Fruit fly (Drosophila melanogaster): Measurements from ENCODE around the gene CG32801.
A peak's percentile ranks its signal among the peaks of the same experiment; 100 is the strongest.

The CG32801 gene

dm6 chrX:1903077-1903476, at the start of gene CG32801:
Gene CG32801 (minus strand): TSS chrX:1903177.
- no peak for TF ChIP-seq Sox15 (GFP tag; optimal IDR thresholded peaks at IDR 0.05)
- TF ChIP-seq CG10631 (GFP tag; optimal IDR thresholded peaks at IDR 0.05) = no peak
- no peak for TF ChIP-seq CG15336 (GFP tag; IDR thresholded peaks at IDR 0.05)
- no peak for TF ChIP-seq fd59A (GFP tag; optimal IDR thresholded peaks at IDR 0.05)
- no peak for TF ChIP-seq Sox102F (GFP tag; optimal IDR thresholded peaks at IDR 0.05)
- TF ChIP-seq CG3919 (GFP tag; optimal IDR thresholded peaks at IDR 0.05) = no peak
- no peak for TF ChIP-seq Smox (GFP tag; optimal IDR thresholded peaks at IDR 0.05)
- no peak for TF ChIP-seq lz (GFP tag; optimal IDR thresholded peaks at IDR 0.05)
- no peak for TF ChIP-seq ss (GFP tag; optimal IDR thresholded peaks at IDR 0.05)
- TF ChIP-seq esn (GFP tag; optimal IDR thresholded peaks at IDR 0.05) = no peak
- no peak for TF ChIP-seq CG6854 (GFP tag; optimal IDR thresholded peaks at IDR 0.05)
- no peak for TF ChIP-seq OdsH (GFP tag; optimal IDR thresholded peaks at IDR 0.05)
- no peak for TF ChIP-seq CG6163 (GFP tag; IDR thresholded peaks at IDR 0.05)
- TF ChIP-seq salr (GFP tag; optimal IDR thresholded peaks at IDR 0.05) = no peak
- TF ChIP-seq Gug (GFP tag; IDR thresholded peaks at IDR 0.05) = no peak
- TF ChIP-seq CG8319 (GFP tag; optimal IDR thresholded peaks at IDR 0.05) = no peak
- TF ChIP-seq svp (GFP tag) = no peak
- no peak for TF ChIP-seq CG6792 (GFP tag; optimal IDR thresholded peaks at IDR 0.05)
- no peak for TF ChIP-seq fd85E (GFP tag; optimal IDR thresholded peaks at IDR 0.05)

DNA sequence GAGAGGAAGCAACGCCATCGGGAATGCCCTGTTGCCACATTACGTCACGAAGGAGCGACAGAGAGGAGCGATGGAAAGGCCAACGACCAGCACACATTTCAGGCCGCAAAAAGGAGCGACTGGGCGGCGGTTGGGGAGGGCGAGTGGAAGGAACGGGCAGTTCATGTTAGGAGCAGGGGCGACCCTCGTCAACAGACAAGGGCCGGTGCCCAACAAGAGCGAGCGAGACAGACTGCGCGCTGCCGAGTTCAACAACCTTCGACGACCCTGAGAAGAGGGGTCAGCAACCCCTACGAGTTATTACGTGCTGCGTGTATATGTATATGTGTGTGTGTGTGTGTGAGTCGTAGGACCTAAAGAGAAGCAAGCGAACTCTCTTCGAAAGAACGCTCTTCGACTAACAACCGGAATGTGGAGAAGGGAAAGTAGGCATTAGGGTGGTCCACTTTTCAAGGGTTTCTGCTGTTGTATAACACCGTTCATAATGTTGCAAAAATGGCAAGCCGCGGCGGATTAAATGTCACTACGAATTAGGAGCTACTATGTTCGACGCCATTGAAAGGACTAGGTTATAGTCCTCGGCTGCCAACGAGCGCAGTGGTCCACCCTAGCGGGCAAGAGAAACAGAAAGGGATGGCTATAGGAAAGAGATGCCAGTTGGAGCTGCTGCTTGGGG, 48.6 kb upstream of the CG32801 start:
- TF ChIP-seq CG32006 (GFP tag; optimal IDR thresholded peaks at IDR 0.05) (peak; percentile 97), CG3032 (tag; optimal IDR thresholded peaks at IDR 0.05) (peak; percentile 98), topi (GFP tag; optimal IDR thresholded peaks at IDR 0.05) (peak; percentile 99), cyc (GFP tag; optimal IDR thresholded peaks at IDR 0.05) (peak; percentile 99), CG8119 (GFP tag; IDR thresholded peaks at IDR 0.05) (peak; percentile 99), CG6792 (GFP tag; optimal IDR thresholded peaks at IDR 0.05) (peak; percentile 99), Eip78C (GFP tag) (peak; percentile 100), Ets96B (tag; optimal IDR thresholded peaks at IDR 0.05) (peak; percentile 99), Gug (GFP tag; IDR thresholded peaks at IDR 0.05) (peak; percentile 98), Blimp-1 (GFP tag; optimal IDR thresholded peaks at IDR 0.05) (peak; percentile 96), CG9139 (GFP tag; optimal IDR thresholded peaks at IDR 0.05) (peak; percentile 96), CG8319 (GFP tag; optimal IDR thresholded peaks at IDR 0.05) (peak; percentile 99), Hr4 (GFP tag; optimal IDR thresholded peaks at IDR 0.05) (peak; percentile 98), CG16779 (tag; optimal IDR thresholded peaks at IDR 0.05) (peak; percentile 98), CG6276 (GFP tag; optimal IDR thresholded peaks at IDR 0.05) (peak; percentile 98), CG31627 (GFP tag; optimal IDR thresholded peaks at IDR 0.05) (peak; percentile 99), CG1621 (tag; optimal IDR thresholded peaks at IDR 0.05) (peak; percentile 99), fd85E (GFP tag; optimal IDR thresholded peaks at IDR 0.05) (peak; percentile 98), CG6163 (GFP tag; IDR thresholded peaks at IDR 0.05) (peak; percentile 99), Eip93F (GFP tag; optimal IDR thresholded peaks at IDR 0.05) (peak; percentile 99), Sox15 (GFP tag; optimal IDR thresholded peaks at IDR 0.05) (peak; percentile 98), CG6854 (GFP tag; optimal IDR thresholded peaks at IDR 0.05) (peak; percentile 99), CG34406 (GFP tag; optimal IDR thresholded peaks at IDR 0.05) (peak; percentile 99), CG3919 (GFP tag; optimal IDR thresholded peaks at IDR 0.05) (peak; percentile 99), Eip75B (GFP tag; optimal IDR thresholded peaks at IDR 0.05) (peak; percentile 99), dsx (GFP tag; optimal IDR thresholded peaks at IDR 0.05; ENCODE audit: poor library complexity, severe bottlenecking) (peak; percentile 97), CG11294 (GFP tag; IDR thresholded peaks at IDR 0.05) (peak; percentile 95), fkh (GFP tag; optimal IDR thresholded peaks at IDR 0.05) (peak; percentile 77), CG10631 (GFP tag; optimal IDR thresholded peaks at IDR 0.05) (peak; percentile 99), acj6 (GFP tag; optimal IDR thresholded peaks at IDR 0.05) (peak; percentile 99), Lpt (GFP tag; optimal IDR thresholded peaks at IDR 0.05) (peak; percentile 99), CG11902 (GFP tag; optimal IDR thresholded peaks at IDR 0.05) (peak; percentile 97), CG11762 (GFP tag; optimal IDR thresholded peaks at IDR 0.05; ENCODE audit: insufficient read depth) (peak; percentile 98), Hr38 (GFP tag; optimal IDR thresholded peaks at IDR 0.05) (peak; percentile 32), dac (GFP tag; optimal IDR thresholded peaks at IDR 0.05) (peak; percentile 98), esn (GFP tag; optimal IDR thresholded peaks at IDR 0.05) (peak; percentile 99), CG8632 (GFP tag; optimal IDR thresholded peaks at IDR 0.05) (peak; percentile 99), Hr39 (GFP tag; optimal IDR thresholded peaks at IDR 0.05) (peak; percentile 99), net (GFP tag; optimal IDR thresholded peaks at IDR 0.05) (peak; percentile 99), svp (GFP tag) (peak; percentile 99), fd59A (GFP tag; optimal IDR thresholded peaks at IDR 0.05) (peak; percentile 98)

Measured in whole organism, prepupa.